Fruit fly (Drosophila melanogaster): ENCODE measurements around the gene CG13029.

DNA sequence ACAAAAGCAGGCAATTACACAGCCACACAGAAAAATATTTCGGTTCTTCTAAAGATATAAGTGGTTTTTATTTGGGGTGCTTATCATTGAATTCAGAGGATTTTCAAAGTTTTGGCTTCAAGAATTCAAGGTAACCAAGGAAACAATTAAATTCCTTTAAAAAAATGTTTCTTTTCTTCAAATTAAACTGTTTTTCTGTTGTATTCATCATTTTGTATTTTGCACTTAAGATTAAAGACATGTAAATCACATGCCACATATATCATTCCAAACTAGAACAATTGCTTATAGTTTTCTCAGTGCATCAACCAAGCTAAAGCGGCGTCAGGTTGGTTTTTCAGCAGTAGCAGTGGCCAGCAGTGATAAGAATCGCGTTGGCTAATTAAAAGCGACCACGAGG is 19.9 kb upstream of the CG13029 start:
- TF ChIP-seq Crg-1 (GFP tag; optimal IDR thresholded peaks at IDR 0.05) (no peak), CG7045 (GFP tag; optimal IDR thresholded peaks at IDR 0.05) (no peak), CG1620 (GFP tag; optimal IDR thresholded peaks at IDR 0.05) (no peak), CG33017 (tag; optimal IDR thresholded peaks at IDR 0.05) (no peak), CG12768 (GFP tag; optimal IDR thresholded peaks at IDR 0.05) (no peak)
